Fruit fly (Drosophila melanogaster): Measurements from ENCODE around the gene CG44405.

CG44405 gene

dm6 chr2L:16350160-16350633, 8.1 kb upstream of the CG44405 start (continued):
- TF ChIP-seq CG8119 (GFP tag; IDR thresholded peaks at IDR 0.05), result no peak; the same call in 1 of the 3 replicates
- TF ChIP-seq svp (GFP tag), result peak; percentile 86
- no peak for TF ChIP-seq CG3919 (GFP tag; optimal IDR thresholded peaks at IDR 0.05)
- no peak for TF ChIP-seq Sox102F (GFP tag; optimal IDR thresholded peaks at IDR 0.05)
- TF ChIP-seq Sox15 (GFP tag; optimal IDR thresholded peaks at IDR 0.05), result peak; percentile 76
- TF ChIP-seq CG4318 (GFP tag; optimal IDR thresholded peaks at IDR 0.05), result peak; percentile 75
- peak; percentile 6 for TF ChIP-seq CG9139 (GFP tag; optimal IDR thresholded peaks at IDR 0.05)
- peak; percentile 37 for TF ChIP-seq CG6854 (GFP tag; optimal IDR thresholded peaks at IDR 0.05)
- no peak for TF ChIP-seq Lpt (GFP tag; optimal IDR thresholded peaks at IDR 0.05)
- no peak for TF ChIP-seq net (GFP tag; optimal IDR thresholded peaks at IDR 0.05)
- TF ChIP-seq achi (GFP tag; optimal IDR thresholded peaks at IDR 0.05), result peak; percentile 74
- peak; percentile 73 for TF ChIP-seq vri (GFP tag; optimal IDR thresholded peaks at IDR 0.05)
- TF ChIP-seq CG6792 (GFP tag; optimal IDR thresholded peaks at IDR 0.05), result peak; percentile 41
- TF ChIP-seq CG3032 (tag; optimal IDR thresholded peaks at IDR 0.05), result no peak

DNA sequence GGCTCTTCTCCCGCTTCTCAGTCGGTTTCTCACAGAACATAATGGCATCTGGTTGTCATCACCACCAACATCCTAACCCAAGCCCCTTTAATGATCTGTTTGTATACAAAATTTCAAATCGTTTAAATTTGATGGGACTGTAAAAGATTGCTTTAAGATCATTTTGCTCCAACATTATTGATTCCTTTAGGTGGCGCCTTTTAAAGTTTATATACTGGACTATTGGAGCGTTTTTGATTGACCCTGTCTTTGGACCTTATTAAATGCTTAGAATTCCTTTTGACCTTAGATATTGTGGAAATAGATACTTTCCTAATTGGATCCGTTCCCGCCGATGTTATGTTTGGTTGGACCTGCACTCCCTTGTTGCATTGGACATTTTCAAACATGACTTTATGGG, 1.9 kb downstream of the CG44405 start, which contains the start of gene CG42266:
Gene CG42266 (minus strand): TSS at position 101 of the 400 bp plus-strand sequence.
- TF ChIP-seq CG32006 (GFP tag; optimal IDR thresholded peaks at IDR 0.05), result no peak
- no peak for TF ChIP-seq Hr38 (GFP tag; optimal IDR thresholded peaks at IDR 0.05)
- no peak for TF ChIP-seq CG31627 (GFP tag; optimal IDR thresholded peaks at IDR 0.05)
- no peak for TF ChIP-seq CG8632 (GFP tag; optimal IDR thresholded peaks at IDR 0.05)
- TF ChIP-seq fkh (GFP tag; optimal IDR thresholded peaks at IDR 0.05), result no peak
- no peak for TF ChIP-seq net (GFP tag; optimal IDR thresholded peaks at IDR 0.05)
- TF ChIP-seq achi (GFP tag; optimal IDR thresholded peaks at IDR 0.05), result no peak
- no peak for TF ChIP-seq esn (GFP tag; optimal IDR thresholded peaks at IDR 0.05)
- no peak for TF ChIP-seq Blimp-1 (GFP tag; optimal IDR thresholded peaks at IDR 0.05)
- TF ChIP-seq CG15336 (GFP tag; IDR thresholded peaks at IDR 0.05), result no peak
- no peak for TF ChIP-seq acj6 (GFP tag; optimal IDR thresholded peaks at IDR 0.05)
- no peak for TF ChIP-seq Hr4 (GFP tag; optimal IDR thresholded peaks at IDR 0.05)
- no peak for TF ChIP-seq CG9139 (GFP tag; optimal IDR thresholded peaks at IDR 0.05)
- no peak for TF ChIP-seq CG6163 (GFP tag; IDR thresholded peaks at IDR 0.05)
- no peak for TF ChIP-seq Sox102F (GFP tag; optimal IDR thresholded peaks at IDR 0.05)
- TF ChIP-seq CG1621 (tag; optimal IDR thresholded peaks at IDR 0.05), result no peak
- no peak for TF ChIP-seq Ets96B (tag; optimal IDR thresholded peaks at IDR 0.05)
- no peak for TF ChIP-seq salr (GFP tag; optimal IDR thresholded peaks at IDR 0.05)

DNA sequence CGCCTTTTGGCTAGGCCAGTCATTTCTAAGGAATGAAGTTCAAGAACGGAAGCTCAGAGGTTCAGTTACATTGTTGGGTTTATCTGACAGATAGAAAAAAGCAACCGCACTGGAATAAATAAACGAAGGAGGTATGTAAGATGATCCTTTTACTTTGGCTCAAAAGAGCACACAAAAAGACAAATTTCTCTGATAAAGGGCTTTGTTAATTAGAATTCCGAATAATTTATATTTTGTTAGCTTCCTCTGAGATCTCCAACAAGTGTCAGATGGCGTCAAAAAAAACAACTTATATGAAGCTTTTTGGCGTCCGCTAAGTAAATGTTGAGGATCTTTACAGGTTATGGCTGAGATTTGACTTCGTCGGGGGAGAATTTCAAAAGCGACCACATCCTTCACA, 4.3 kb downstream of the CG44405 start, which contains the start of gene CG31817:
Gene CG31817 (minus strand): TSS at position 101 of the 400 bp plus-strand sequence.
- TF ChIP-seq CG6163 (GFP tag; IDR thresholded peaks at IDR 0.05), result no peak
- TF ChIP-seq ss (GFP tag; optimal IDR thresholded peaks at IDR 0.05), result no peak

DNA sequence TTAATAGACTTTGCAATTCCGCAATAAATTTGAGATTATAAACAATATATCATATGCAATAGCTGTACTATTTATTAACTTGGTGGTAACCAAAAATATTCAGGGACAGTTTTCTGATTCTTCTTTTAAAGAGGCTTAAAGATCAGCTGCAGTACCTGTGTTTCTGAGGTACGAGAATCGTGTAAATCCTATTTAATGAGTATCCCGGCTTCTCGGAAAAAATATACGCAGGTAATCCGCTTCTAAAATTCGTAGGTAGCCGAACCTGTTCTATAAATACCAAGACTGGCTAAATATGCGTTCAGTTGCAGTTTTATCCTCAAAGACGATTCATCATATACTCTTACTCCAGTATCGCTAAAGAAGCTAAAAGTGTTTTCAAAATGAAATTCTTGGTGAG, 12.5 kb downstream of the CG44405 start, which contains the start of gene CG4440:
Gene CG4440 (plus strand): TSS at position 301 of the 400 bp plus-strand sequence.
- TF ChIP-seq CG8319 (GFP tag; optimal IDR thresholded peaks at IDR 0.05), result no peak
- no peak for TF ChIP-seq Sox14 (GFP tag; optimal IDR thresholded peaks at IDR 0.05)
- no peak for TF ChIP-seq fkh (GFP tag; optimal IDR thresholded peaks at IDR 0.05)
- no peak for TF ChIP-seq pdm3 (GFP tag; optimal IDR thresholded peaks at IDR 0.05)
- no peak for TF ChIP-seq CG7368 (GFP tag; optimal IDR thresholded peaks at IDR 0.05)
- no peak for TF ChIP-seq CG6792 (GFP tag; optimal IDR thresholded peaks at IDR 0.05)
- TF ChIP-seq OdsH (GFP tag; optimal IDR thresholded peaks at IDR 0.05), result no peak
- TF ChIP-seq CG32006 (GFP tag; optimal IDR thresholded peaks at IDR 0.05), result no peak
- TF ChIP-seq Hr39 (GFP tag; optimal IDR thresholded peaks at IDR 0.05), result no peak
- TF ChIP-seq achi (GFP tag; optimal IDR thresholded peaks at IDR 0.05), result no peak
- TF ChIP-seq CG6163 (GFP tag; IDR thresholded peaks at IDR 0.05), result no peak
- TF ChIP-seq salr (GFP tag; optimal IDR thresholded peaks at IDR 0.05), result no peak
- no peak for TF ChIP-seq CG31627 (GFP tag; optimal IDR thresholded peaks at IDR 0.05)
- TF ChIP-seq CG11762 (GFP tag; optimal IDR thresholded peaks at IDR 0.05; ENCODE audit: insufficient read depth), result no peak
- TF ChIP-seq CG1621 (tag; optimal IDR thresholded peaks at IDR 0.05), result no peak
- no peak for TF ChIP-seq CG11902 (GFP tag; optimal IDR thresholded peaks at IDR 0.05)
- TF ChIP-seq CG8632 (GFP tag; optimal IDR thresholded peaks at IDR 0.05), result no peak
- TF ChIP-seq esn (GFP tag; optimal IDR thresholded peaks at IDR 0.05), result no peak
